Worm (Caenorhabditis elegans) whole organism, L3 larva: ENCODE measurements around the gene B0524.3.
A peak's percentile ranks its signal among the peaks of the same experiment; 100 is the strongest.

Experiments used
- ZK546.5 ChIP-seq: sonication (generic microtip); optimal IDR thresholded peaks from 2 replicates; lab custom pipeline; 2017; ENCODE audit warnings: missing biosample characterization, missing genetic modification characterization
- aly-2 ChIP-seq: fragments of 150-350 bp; optimal IDR thresholded peaks from 2 replicates; lab custom pipeline; 2014; ENCODE audit warnings: missing biosample characterization, missing genetic modification characterization
- ama-1 ChIP-seq: fragments of 150-350 bp; optimal IDR thresholded peaks from 2 replicates; lab custom pipeline; 2018
- ceh-28 ChIP-seq: fragments of 150-350 bp; optimal IDR thresholded peaks from 2 replicates; lab custom pipeline; 2014; ENCODE audit warnings: missing biosample characterization, missing genetic modification reagents, missing genetic modification characterization
- daf-12 ChIP-seq: fragments of 150-350 bp; optimal IDR thresholded peaks from 2 replicates; lab custom pipeline; 2014; ENCODE audit warnings: missing biosample characterization, missing genetic modification reagents, missing genetic modification characterization
- egl-27 ChIP-seq: sonication (generic microtip); optimal IDR thresholded peaks from 4 replicates; lab custom pipeline; 2017; ENCODE audit warnings: missing biosample characterization, missing genetic modification reagents, missing genetic modification characterization
- elt-1 ChIP-seq: fragments of 150-350 bp; optimal IDR thresholded peaks from 2 replicates; lab custom pipeline; 2014; ENCODE audit warnings: missing biosample characterization, missing genetic modification characterization
- eor-1 ChIP-seq, 2 experiments: fragments of 150-350 bp; optimal IDR thresholded peaks; 2 replicates each; lab custom pipeline; 2014 to 2018; ENCODE audit warnings: missing biosample characterization in 2 of 2, missing genetic modification characterization in 2 of 2
- fkh-10 ChIP-seq: sonication (generic microtip); optimal IDR thresholded peaks from 2 replicates; lab custom pipeline; 2017; ENCODE audit warnings: missing biosample characterization, missing genetic modification reagents, missing genetic modification characterization
- fkh-2 ChIP-seq: fragments of 150-350 bp; optimal IDR thresholded peaks from 2 replicates; lab custom pipeline; 2014; ENCODE audit warnings: missing biosample characterization, missing genetic modification reagents, missing genetic modification characterization
- fos-1 ChIP-seq: fragments of 150-350 bp; optimal IDR thresholded peaks from 2 replicates; lab custom pipeline; 2014; ENCODE audit warnings: missing biosample characterization, missing genetic modification characterization
- hmg-11 ChIP-seq: sonication (generic microtip); optimal IDR thresholded peaks from 2 replicates; lab custom pipeline; 2016; ENCODE audit warnings: missing genetic modification characterization, missing compliant biosample characterization
- lin-15B ChIP-seq: fragments of 150-350 bp; optimal IDR thresholded peaks from 2 replicates; lab custom pipeline; 2014; ENCODE audit warnings: missing biosample characterization, missing genetic modification characterization
- lsy-12 ChIP-seq: sonication (generic microtip); optimal IDR thresholded peaks from 2 replicates; lab custom pipeline; 2016; ENCODE audit warnings: mild to moderate bottlenecking, missing genetic modification characterization, missing compliant biosample characterization
- mdl-1 ChIP-seq: fragments of 150-350 bp; optimal IDR thresholded peaks from 2 replicates; lab custom pipeline; 2014; ENCODE audit warnings: missing biosample characterization, missing genetic modification characterization
- mml-1 ChIP-seq: fragments of 150-350 bp; sonication (generic microtip); optimal IDR thresholded peaks from 3 replicates; lab custom pipeline; 2014; ENCODE audit warnings: missing biosample characterization, missing genetic modification characterization
- nhr-11 ChIP-seq: fragments of 150-350 bp; optimal IDR thresholded peaks from 2 replicates; lab custom pipeline; 2014; ENCODE audit warnings: missing biosample characterization, missing genetic modification characterization
- nhr-12 ChIP-seq: fragments of 150-350 bp; optimal IDR thresholded peaks from 2 replicates; lab custom pipeline; 2014; ENCODE audit warnings: missing biosample characterization, missing genetic modification characterization
- nhr-23 ChIP-seq: fragments of 150-350 bp; optimal IDR thresholded peaks from 2 replicates; lab custom pipeline; 2014; ENCODE audit warnings: missing biosample characterization, missing genetic modification reagents, missing genetic modification characterization
- nhr-25 ChIP-seq: sonication (generic microtip); optimal IDR thresholded peaks from 2 replicates; lab custom pipeline; 2017; ENCODE audit warnings: missing biosample characterization, missing genetic modification characterization
- nhr-28 ChIP-seq: fragments of 150-350 bp; optimal IDR thresholded peaks from 2 replicates; lab custom pipeline; 2014; ENCODE audit warnings: missing biosample characterization, missing genetic modification characterization
- nhr-43 ChIP-seq: sonication (generic microtip); optimal IDR thresholded peaks from 2 replicates; lab custom pipeline; 2016; ENCODE audit warnings: mild to moderate bottlenecking, missing genetic modification characterization, missing compliant biosample characterization; ENCODE audit not compliant: poor library complexity, severe bottlenecking
- nhr-67 ChIP-seq: fragments of 150-350 bp; optimal IDR thresholded peaks from 2 replicates; lab custom pipeline; 2014; ENCODE audit warnings: missing biosample characterization, missing genetic modification characterization
- nhr-76 ChIP-seq: fragments of 150-350 bp; sonication (generic microtip); optimal IDR thresholded peaks from 5 replicates; lab custom pipeline; 2014; ENCODE audit warnings: missing biosample characterization, missing genetic modification characterization
- pha-4 ChIP-seq: fragments of 150-350 bp; optimal IDR thresholded peaks from 2 replicates; lab custom pipeline; 2014; ENCODE audit warnings: missing biosample characterization, missing genetic modification reagents, missing genetic modification characterization
- sea-2 ChIP-seq: fragments of 150-350 bp; sonication (generic microtip); optimal IDR thresholded peaks from 4 replicates; lab custom pipeline; 2014; ENCODE audit warnings: missing biosample characterization, missing genetic modification reagents, missing genetic modification characterization
- snpc-4 ChIP-seq: fragments of 150-350 bp; optimal IDR thresholded peaks from 2 replicates; lab custom pipeline; 2014; ENCODE audit warnings: missing biosample characterization, missing genetic modification characterization
- tbx-2 ChIP-seq: sonication (generic microtip); optimal IDR thresholded peaks from 2 replicates; lab custom pipeline; 2016; ENCODE audit warnings: mild to moderate bottlenecking, missing genetic modification characterization, missing compliant biosample characterization
- zag-1 ChIP-seq: fragments of 150-350 bp; optimal IDR thresholded peaks from 2 replicates; lab custom pipeline; 2014; ENCODE audit warnings: missing biosample characterization, missing genetic modification characterization
- ztf-4 ChIP-seq: fragments of 150-350 bp; optimal IDR thresholded peaks from 2 replicates; lab custom pipeline; 2014; ENCODE audit warnings: missing biosample characterization, missing genetic modification characterization

Gene B0524.3

ce11 chrIII:1860129-1860528 lies 27.3 kb upstream of the B0524.3 start, which contains the start of gene ttc-7:
ttc-7 (plus strand) TSS chrIII:1860429.
- no peak for TF ChIP-seq hmg-11
- TF ChIP-seq nhr-12 (tag; lab: Kevin White, UChicago): no peak
- no peak for TF ChIP-seq nhr-76 (tag; lab: Kevin White, UChicago)
- TF ChIP-seq nhr-11 (tag; lab: Kevin White, UChicago): no peak
- TF ChIP-seq aly-2 (tag; lab: Kevin White, UChicago): no peak
- TF ChIP-seq nhr-67: no peak

- TF ChIP-seq ceh-28 (peak; percentile 98), daf-12 (tag; lab: Kevin White, UChicago) (no peak)
These were observed 11.1 kb upstream of the B0524.3 start for ce11 chrIII:1876267-1876865.

- TF ChIP-seq tbx-2: no peak
- no peak for TF ChIP-seq elt-1 (tag; lab: Kevin White, UChicago)
- no peak for TF ChIP-seq ztf-4
- TF ChIP-seq fkh-10: no peak
- no peak for TF ChIP-seq mml-1
- TF ChIP-seq nhr-23 (tag; lab: Kevin White, UChicago): no peak
- TF ChIP-seq aly-2 (tag; lab: Kevin White, UChicago): no peak
- no peak for TF ChIP-seq nhr-11 (tag; lab: Kevin White, UChicago)
- no peak for TF ChIP-seq fos-1 (tag; lab: Kevin White, UChicago)
- TF ChIP-seq daf-12 (tag; lab: Kevin White, UChicago): no peak
- no peak for TF ChIP-seq lin-15B (tag; lab: Kevin White, UChicago)
- TF ChIP-seq hmg-11: no peak
- TF ChIP-seq nhr-28 (tag; lab: Kevin White, UChicago): no peak
- TF ChIP-seq, all 47 proteins: peak for 0
These were observed 10.3 kb upstream of the B0524.3 start for ce11 chrIII:1877189-1877588.

- no peak for TF ChIP-seq nhr-67
- no peak for TF ChIP-seq pha-4 (tag; lab: Kevin White, UChicago)
- TF ChIP-seq nhr-25 (tag; lab: Kevin White, UChicago): no peak
- no peak for TF ChIP-seq nhr-43 (tag; lab: Kevin White, UChicago)
- no peak for TF ChIP-seq fkh-2 (tag; lab: Kevin White, UChicago)
- TF ChIP-seq elt-1 (tag; lab: Kevin White, UChicago): no peak
- no peak for TF ChIP-seq egl-27 (tag; lab: Kevin White, UChicago)
These were observed 9.4 kb upstream of the B0524.3 start, which contains the start of gene smi-1 for ce11 chrIII:1878065-1878464. smi-1 (plus strand) TSS chrIII:1878365.

- TF ChIP-seq nhr-28 (tag; lab: Kevin White, UChicago) (no peak), fos-1 (tag; lab: Kevin White, UChicago) (no peak), ceh-28 (peak; percentile 99), ama-1 (lab: Kevin White, UChicago) (no peak)
- TF ChIP-seq, all 47 proteins: peak for 1
These were observed 8.5 kb upstream of the B0524.3 start for ce11 chrIII:1878918-1879317.

ce11 chrIII:1880221-1880620 lies 7.2 kb upstream of the B0524.3 start:
- peak; percentile 94 for TF ChIP-seq ceh-28
- TF ChIP-seq nhr-76 (tag; lab: Kevin White, UChicago): no peak

- peak; percentile 88 for TF ChIP-seq ceh-28
- no peak for TF ChIP-seq snpc-4 (tag; lab: Kevin White, UChicago)
- no peak for TF ChIP-seq lsy-12 (tag; lab: Kevin White, UChicago)
These were observed 4.8 kb upstream of the B0524.3 start for ce11 chrIII:1882678-1883077.

ce11 chrIII:1886914-1887313 lies 540 bp upstream of the B0524.3 start:
- TF ChIP-seq mdl-1 (tag; lab: Kevin White, UChicago): no peak
- TF ChIP-seq ceh-28: peak; percentile 83
- TF ChIP-seq zag-1 (tag; lab: Kevin White, UChicago): no peak
- TF ChIP-seq sea-2: no peak
- TF ChIP-seq ztf-4: no peak
- TF ChIP-seq ZK546.5: no peak
- TF ChIP-seq eor-1 (tag; optimal IDR thresholded peaks at IDR 0.05; lab: Kevin White, UChicago): no peak
